Fruit fly (Drosophila melanogaster): ENCODE results near the gene CG14332.

dm6 chr3R:17405009-17405408 is 17.0 kb downstream of the CG14332 start, which contains the start of gene CG42823:
- no peak for TF ChIP-seq br (GFP tag; optimal IDR thresholded peaks at IDR 0.05)
- TF ChIP-seq N (GFP tag; optimal IDR thresholded peaks at IDR 0.05) = no peak
- no peak for TF ChIP-seq psq (GFP tag; optimal IDR thresholded peaks at IDR 0.05)

Data from whole organism, wandering third instar larva.